Worm (Caenorhabditis elegans) whole organism, young adult: ENCODE data around the gene C27B7.5.

Source experiments
- B0336.3 ChIP-seq: fragments of 200-800 bp; sonication (Bioruptor generic); IDR thresholded peaks from 2 replicates; pipeline ENCODE4 v1.3.6; 2022; ENCODE audit warnings: missing genetic modification characterization, missing compliant biosample characterization
- ama-1 ChIP-seq, 3 experiments: fragments of 150-350 bp in 1 of 3; sonication (generic microtip) in 2 of 3; optimal IDR thresholded peaks; 2 replicates each; lab custom pipeline; 2014 to 2018; ENCODE audit warnings: missing biosample characterization in 2 of 3, missing genetic modification characterization in 2 of 3, missing genetic modification reagents in 2 of 3
- ceh-91 ChIP-seq: fragments of 200-800 bp; sonication (Bioruptor generic); IDR thresholded peaks from 2 replicates; pipeline ENCODE4 v1.3.6; 2022; ENCODE audit warnings: missing genetic modification reagents, missing genetic modification characterization, missing compliant biosample characterization
- dpl-1 ChIP-seq: fragments of 150-350 bp; optimal IDR thresholded peaks from 2 replicates; lab custom pipeline; 2014; ENCODE audit warnings: missing biosample characterization, missing genetic modification reagents, missing genetic modification characterization
- efl-1 ChIP-seq: fragments of 150-350 bp; optimal IDR thresholded peaks from 2 replicates; lab custom pipeline; 2014; ENCODE audit warnings: missing biosample characterization, missing genetic modification reagents, missing genetic modification characterization
- ekl-4 ChIP-seq: fragments of 200-800 bp; sonication (Bioruptor generic); IDR thresholded peaks from 2 replicates; pipeline ENCODE4 v1.3.6; 2022; ENCODE audit warnings: missing genetic modification reagents, missing genetic modification characterization, missing compliant biosample characterization
- madf-6 ChIP-seq: fragments of 200-800 bp; sonication (Bioruptor generic); IDR thresholded peaks from 2 replicates; pipeline ENCODE4 v1.3.6; 2022; ENCODE audit warnings: missing genetic modification reagents, missing genetic modification characterization, missing compliant biosample characterization
- nhr-80 ChIP-seq: sonication (generic microtip); optimal IDR thresholded peaks from 2 replicates; lab custom pipeline; 2016; ENCODE audit warnings: missing genetic modification characterization, missing compliant biosample characterization
- rpc-1 ChIP-seq, 2 experiments: fragments of 150-350 bp in 1 of 2; sonication (generic microtip) in 1 of 2; optimal IDR thresholded peaks; 2 replicates each; lab custom pipeline; 2014 to 2018; ENCODE audit warnings: missing biosample characterization in 1 of 2, missing genetic modification characterization in 1 of 2, missing genetic modification reagents in 1 of 2, missing genotype in 1 of 2
- sptf-2 ChIP-seq: fragments of 200-800 bp; sonication (Bioruptor generic); optimal IDR thresholded peaks from 2 replicates; lab custom pipeline; 2018; ENCODE audit warnings: mild to moderate bottlenecking, missing genetic modification characterization, missing compliant biosample characterization
- ztf-18 ChIP-seq: sonication (generic microtip); optimal IDR thresholded peaks from 2 replicates; lab custom pipeline; 2016; ENCODE audit warnings: missing genotype, mild to moderate bottlenecking, missing genetic modification characterization, missing compliant biosample characterization
- ztf-25 ChIP-seq: fragments of 200-800 bp; sonication (Bioruptor generic); IDR thresholded peaks from 2 replicates; pipeline ENCODE4 v1.3.6; 2022; ENCODE audit warnings: missing genetic modification reagents, missing genetic modification characterization, missing compliant biosample characterization
- ztf-28 ChIP-seq: fragments of 200-800 bp; sonication (Bioruptor generic); IDR thresholded peaks from 2 replicates; pipeline ENCODE4 v1.3.6; 2022; ENCODE audit warnings: missing genetic modification reagents, missing genetic modification characterization, missing compliant biosample characterization

DNA sequence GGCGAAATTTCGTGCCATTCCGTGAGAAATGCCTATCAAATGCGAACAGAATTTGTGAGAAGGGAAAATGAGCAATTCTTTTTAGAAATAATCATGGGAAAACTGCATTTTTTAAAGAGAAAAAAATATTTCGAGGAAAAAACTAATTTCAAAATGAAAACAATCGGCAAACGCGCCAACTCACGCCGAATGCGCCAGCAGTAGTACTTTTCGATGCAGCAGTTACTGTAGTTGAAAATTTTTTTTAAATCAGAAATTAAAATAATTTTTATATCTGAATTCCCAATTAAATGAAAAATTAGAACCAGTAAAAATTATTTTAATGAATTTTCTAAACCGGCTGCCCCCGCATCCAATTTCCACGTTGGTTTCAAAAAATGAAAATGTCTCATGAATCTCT lies 21.9 kb downstream of the C27B7.5 start:
- TF ChIP-seq madf-6 (GFP tag; lab: Robert Waterston, UW) (peak; percentile 63), ceh-91 (GFP tag; lab: Robert Waterston, UW) (no peak), ztf-25 (no peak), ekl-4 (GFP tag; lab: Robert Waterston, UW) (no peak), efl-1 (GFP tag; lab: Kevin White, UChicago) (peak; percentile 29), nhr-80 (no peak), ama-1 (optimal IDR thresholded peaks at IDR 0.05; lab: Kevin White, UChicago) (no peak), ama-1 (GFP tag; optimal IDR thresholded peaks at IDR 0.05; lab: Kevin White, UChicago) (no peak), rpc-1 (optimal IDR thresholded peaks at IDR 0.05; lab: Kevin White, UChicago) (no peak), rpc-1 (tag; optimal IDR thresholded peaks at IDR 0.05; lab: Kevin White, UChicago) (no peak), ztf-28 (GFP tag; lab: Robert Waterston, UW) (no peak), sptf-2 (GFP tag; lab: Kevin White, UChicago) (no peak), dpl-1 (GFP tag; lab: Kevin White, UChicago) (no peak), B0336.3 (GFP tag; lab: Robert Waterston, UW) (no peak), ztf-18 (tag; lab: Kevin White, UChicago) (peak; percentile 94)
